Fruit fly (Drosophila melanogaster) whole organism, prepupa: ENCODE measurements around the gene CG1896.

Experiments used
- CG10631 ChIP-seq: fragments of 200-800 bp; sonication (Bioruptor generic); optimal IDR thresholded peaks from 2 replicates; lab custom pipeline; 2016; ENCODE audit warnings: missing biosample characterization, missing genetic modification characterization
- CG10669 ChIP-seq: fragments of 200-800 bp; sonication (Bioruptor generic); optimal IDR thresholded peaks from 3 replicates; lab custom pipeline; 2018; ENCODE audit warnings: missing biosample characterization, mild to moderate bottlenecking, missing genetic modification characterization, moderate library complexity
- CG11294 ChIP-seq: fragments of 200-800 bp; sonication (Bioruptor generic); IDR thresholded peaks from 2 replicates; pipeline ENCODE4 v1.3.6; 2022; ENCODE audit warnings: missing biosample characterization, missing genetic modification characterization
- CG11762 ChIP-seq: fragments of 200-800 bp; sonication (Bioruptor generic); optimal IDR thresholded peaks from 3 replicates; lab custom pipeline; 2016; ENCODE audit warnings: missing biosample characterization, missing genetic modification characterization; ENCODE audit not compliant: insufficient read depth
- CG15336 ChIP-seq: fragments of 200-800 bp; sonication (Bioruptor generic); IDR thresholded peaks from 2 replicates; pipeline ENCODE4 v1.3.6; 2022; ENCODE audit warnings: missing biosample characterization, missing genetic modification characterization
- CG16779 ChIP-seq: fragments of 200-800 bp; sonication (Bioruptor generic); optimal IDR thresholded peaks from 3 replicates; lab custom pipeline; 2017; ENCODE audit warnings: missing biosample characterization, mild to moderate bottlenecking, missing genetic modification characterization
- CG32006 ChIP-seq: fragments of 200-800 bp; sonication (Bioruptor generic); optimal IDR thresholded peaks from 3 replicates; lab custom pipeline; 2017; ENCODE audit warnings: missing biosample characterization, mild to moderate bottlenecking, missing genetic modification characterization
- CG34406 ChIP-seq: fragments of 200-800 bp; sonication (Bioruptor generic); optimal IDR thresholded peaks from 3 replicates; lab custom pipeline; 2016; ENCODE audit warnings: missing biosample characterization, missing genetic modification characterization
- CG3919 ChIP-seq: fragments of 200-800 bp; sonication (Bioruptor generic); optimal IDR thresholded peaks from 3 replicates; lab custom pipeline; 2016; ENCODE audit warnings: missing biosample characterization, missing genetic modification characterization
- CG4318 ChIP-seq: fragments of 200-800 bp; sonication (Bioruptor generic); optimal IDR thresholded peaks from 3 replicates; lab custom pipeline; 2017; ENCODE audit warnings: missing biosample characterization, mild to moderate bottlenecking, missing genetic modification characterization
- CG6163 ChIP-seq: fragments of 200-800 bp; sonication (Bioruptor generic); IDR thresholded peaks from 3 replicates; pipeline ENCODE4 v1.3.6; 2022; ENCODE audit warnings: missing biosample characterization, missing genetic modification characterization
- CG6276 ChIP-seq: fragments of 200-800 bp; sonication (Bioruptor generic); optimal IDR thresholded peaks from 2 replicates; lab custom pipeline; 2017; ENCODE audit warnings: missing biosample characterization, mild to moderate bottlenecking, missing genetic modification characterization
- CG6808 ChIP-seq: fragments of 200-800 bp; sonication (Bioruptor generic); optimal IDR thresholded peaks from 3 replicates; lab custom pipeline; 2017; ENCODE audit warnings: missing biosample characterization, missing genetic modification characterization, mild to moderate bottlenecking, moderate library complexity, missing genetic modification reagents
- CG6854 ChIP-seq: fragments of 200-800 bp; sonication (Bioruptor generic); optimal IDR thresholded peaks from 2 replicates; lab custom pipeline; 2017; ENCODE audit warnings: missing biosample characterization, mild to moderate bottlenecking, missing genetic modification characterization
- CG7368 ChIP-seq: fragments of 200-800 bp; sonication (Bioruptor generic); optimal IDR thresholded peaks from 3 replicates; lab custom pipeline; 2016; ENCODE audit warnings: missing biosample characterization, missing genetic modification characterization
- CG8119 ChIP-seq: fragments of 200-800 bp; sonication (Bioruptor generic); IDR thresholded peaks from 3 replicates; pipeline ENCODE4 v1.3.6; 2022; ENCODE audit warnings: missing biosample characterization, missing genetic modification characterization
- CG8632 ChIP-seq: fragments of 200-800 bp; sonication (Bioruptor generic); optimal IDR thresholded peaks from 3 replicates; lab custom pipeline; 2016; ENCODE audit warnings: missing biosample characterization, missing genetic modification characterization
- CG9139 ChIP-seq: fragments of 200-800 bp; sonication (Bioruptor generic); optimal IDR thresholded peaks from 3 replicates; lab custom pipeline; 2017; ENCODE audit warnings: missing biosample characterization, mild to moderate bottlenecking, missing genetic modification characterization
- Eip75B ChIP-seq: fragments of 200-800 bp; sonication (Bioruptor generic); optimal IDR thresholded peaks from 3 replicates; lab custom pipeline; 2016; ENCODE audit warnings: missing biosample characterization, missing genetic modification characterization
- Eip78C ChIP-seq: fragments of 200-800 bp; sonication (Bioruptor generic); peaks from one replicate; lab custom pipeline; 2016; ENCODE audit warnings: missing biosample characterization, missing genetic modification characterization
- Eip93F ChIP-seq: fragments of 200-800 bp; sonication (Bioruptor generic); optimal IDR thresholded peaks from 2 replicates; lab custom pipeline; 2016; ENCODE audit warnings: missing biosample characterization, mild to moderate bottlenecking, missing genetic modification characterization
- Ets21C ChIP-seq: fragments of 200-800 bp; sonication (Bioruptor generic); optimal IDR thresholded peaks from 3 replicates; lab custom pipeline; 2016; ENCODE audit warnings: missing biosample characterization, missing genetic modification characterization
- Ets96B ChIP-seq: fragments of 200-800 bp; optimal IDR thresholded peaks from 2 replicates; lab custom pipeline; 2019; ENCODE audit warnings: missing biosample characterization, mild to moderate bottlenecking, missing genetic modification characterization, moderate library complexity
- Hr38 ChIP-seq: sonication (Bioruptor generic); optimal IDR thresholded peaks from 2 replicates; lab custom pipeline; 2016; ENCODE audit warnings: missing biosample characterization, missing genetic modification characterization
- Hr4 ChIP-seq: fragments of 200-800 bp; sonication (Bioruptor generic); optimal IDR thresholded peaks from 3 replicates; lab custom pipeline; 2016; ENCODE audit warnings: missing biosample characterization, missing genetic modification characterization
- Lpt ChIP-seq: fragments of 200-800 bp; sonication (Bioruptor generic); optimal IDR thresholded peaks from 3 replicates; lab custom pipeline; 2016; ENCODE audit warnings: missing biosample characterization, missing genetic modification characterization
- Met ChIP-seq: fragments of 200-800 bp; sonication (Bioruptor generic); optimal IDR thresholded peaks from 3 replicates; lab custom pipeline; 2016; ENCODE audit warnings: missing biosample characterization, missing genetic modification characterization
- OdsH ChIP-seq: fragments of 200-800 bp; sonication (Bioruptor generic); optimal IDR thresholded peaks from 3 replicates; lab custom pipeline; 2016; ENCODE audit warnings: missing biosample characterization, missing genetic modification characterization
- Sox102F ChIP-seq: fragments of 200-800 bp; sonication (Bioruptor generic); optimal IDR thresholded peaks from 2 replicates; lab custom pipeline; 2016; ENCODE audit warnings: missing biosample characterization, mild to moderate bottlenecking, missing genetic modification characterization
- Sox14 ChIP-seq: fragments of 200-800 bp; sonication (Bioruptor generic); optimal IDR thresholded peaks from 3 replicates; lab custom pipeline; 2016; ENCODE audit warnings: missing biosample characterization, missing genetic modification characterization
- Sox15 ChIP-seq: fragments of 200-800 bp; sonication (Bioruptor generic); optimal IDR thresholded peaks from 3 replicates; lab custom pipeline; 2016; ENCODE audit warnings: missing biosample characterization, missing genetic modification characterization
- achi ChIP-seq: fragments of 200-800 bp; sonication (Bioruptor generic); optimal IDR thresholded peaks from 3 replicates; lab custom pipeline; 2016; ENCODE audit warnings: missing biosample characterization, missing genetic modification characterization
- acj6 ChIP-seq: fragments of 200-800 bp; sonication (Bioruptor generic); optimal IDR thresholded peaks from 3 replicates; lab custom pipeline; 2016; ENCODE audit warnings: missing biosample characterization, missing genetic modification characterization
- cyc ChIP-seq: fragments of 200-800 bp; sonication (Bioruptor generic); optimal IDR thresholded peaks from 3 replicates; lab custom pipeline; 2016; ENCODE audit warnings: missing biosample characterization, missing genetic modification characterization
- dsx ChIP-seq: fragments of 200-800 bp; optimal IDR thresholded peaks from 3 replicates; lab custom pipeline; 2019; ENCODE audit warnings: missing biosample characterization, mild to moderate bottlenecking, missing genetic modification characterization, moderate library complexity; ENCODE audit not compliant: poor library complexity, severe bottlenecking
- eg ChIP-seq: fragments of 200-800 bp; sonication (Bioruptor generic); IDR thresholded peaks from 3 replicates; pipeline ENCODE4 v1.3.6; 2022; ENCODE audit warnings: missing biosample characterization, missing genetic modification characterization
- esn ChIP-seq: fragments of 200-800 bp; sonication (Bioruptor generic); optimal IDR thresholded peaks from 2 replicates; lab custom pipeline; 2016; ENCODE audit warnings: missing biosample characterization, mild to moderate bottlenecking, missing genetic modification characterization, moderate library complexity
- fd59A ChIP-seq: fragments of 200-800 bp; sonication (Bioruptor generic); optimal IDR thresholded peaks from 2 replicates; lab custom pipeline; 2017; ENCODE audit warnings: missing biosample characterization, mild to moderate bottlenecking, missing genetic modification characterization, missing genetic modification reagents
- fd85E ChIP-seq: fragments of 200-800 bp; sonication (Bioruptor generic); optimal IDR thresholded peaks from 3 replicates; lab custom pipeline; 2016; ENCODE audit warnings: missing biosample characterization, missing genetic modification characterization
- fkh ChIP-seq: fragments of 200-800 bp; sonication (Bioruptor generic); optimal IDR thresholded peaks from 3 replicates; lab custom pipeline; 2017; ENCODE audit warnings: missing biosample characterization, mild to moderate bottlenecking, missing genetic modification characterization, moderate library complexity
- lz ChIP-seq: fragments of 200-800 bp; sonication (Bioruptor generic); optimal IDR thresholded peaks from 3 replicates; lab custom pipeline; 2016; ENCODE audit warnings: missing biosample characterization, missing genetic modification characterization
- net ChIP-seq: fragments of 200-800 bp; sonication (Bioruptor generic); optimal IDR thresholded peaks from 3 replicates; lab custom pipeline; 2016; ENCODE audit warnings: missing biosample characterization, missing genetic modification characterization
- spab ChIP-seq: fragments of 200-800 bp; sonication (Bioruptor generic); optimal IDR thresholded peaks from 2 replicates; lab custom pipeline; 2017; ENCODE audit warnings: missing biosample characterization, mild to moderate bottlenecking, missing genetic modification characterization, missing genetic modification reagents
- svp ChIP-seq: fragments of 200-800 bp; sonication (Bioruptor generic); peaks from one replicate; lab custom pipeline; 2016; ENCODE audit warnings: missing biosample characterization, missing genetic modification characterization
- topi ChIP-seq: fragments of 200-800 bp; sonication (Bioruptor generic); optimal IDR thresholded peaks from 3 replicates; lab custom pipeline; 2016; ENCODE audit warnings: missing biosample characterization, missing genetic modification characterization
- vri ChIP-seq: fragments of 200-800 bp; sonication (Bioruptor generic); optimal IDR thresholded peaks from 3 replicates; lab custom pipeline; 2016; ENCODE audit warnings: missing biosample characterization, mild to moderate bottlenecking, missing genetic modification characterization

The CG1896 gene

DNA sequence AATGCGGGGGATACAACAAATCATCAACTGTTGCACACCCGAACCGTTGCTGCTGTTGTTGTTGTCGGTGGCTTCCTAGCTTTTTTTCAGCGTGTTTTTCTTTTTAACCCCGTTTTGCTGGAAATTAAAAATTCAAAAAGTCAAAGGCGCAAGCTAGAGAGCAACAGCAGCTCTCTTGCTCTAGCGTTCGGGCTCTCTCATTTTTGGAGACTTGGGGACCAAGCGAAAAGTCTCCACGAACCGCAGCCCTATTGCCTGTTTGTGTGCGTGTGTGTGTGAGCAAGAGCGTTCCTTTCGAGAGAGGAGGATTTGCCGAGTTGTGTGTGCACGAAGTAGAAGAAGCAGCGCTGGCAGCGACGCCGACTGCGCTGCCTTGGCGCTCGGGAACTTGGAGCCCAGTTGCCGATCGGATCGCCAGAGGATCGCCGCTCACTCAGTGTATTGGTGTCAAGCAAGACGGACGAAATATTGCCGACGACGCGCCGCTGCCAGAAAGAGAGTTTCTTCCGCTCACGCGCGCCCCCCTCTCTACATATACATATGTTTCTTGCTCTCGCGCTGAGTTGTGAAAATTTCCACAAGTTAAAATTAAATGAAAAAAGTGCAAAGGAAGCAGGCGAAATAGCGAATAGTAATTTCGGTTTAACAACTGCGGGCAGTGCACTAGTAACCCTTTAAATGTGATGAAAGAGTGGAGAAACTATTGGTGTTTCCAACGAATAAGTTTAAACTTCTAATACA, 19.3 kb upstream of the CG1896 start:
- TF ChIP-seq net (GFP tag; lab: Kevin White, UChicago) (peak; percentile 57), CG10631 (GFP tag; lab: Kevin White, UChicago) (peak; percentile 8), Ets21C (GFP tag; lab: Kevin White, UChicago) (no peak), topi (GFP tag; lab: Kevin White, UChicago) (peak; percentile 6), esn (GFP tag; lab: Kevin White, UChicago) (peak; percentile 27), Eip75B (GFP tag; lab: Kevin White, UChicago) (peak; percentile 24), CG4318 (GFP tag; lab: Kevin White, UChicago) (no peak), achi (GFP tag; lab: Kevin White, UChicago) (no peak), CG10669 (no peak), CG3919 (GFP tag; lab: Kevin White, UChicago) (peak; percentile 42), CG6163 (GFP tag; lab: Robert Waterston, UW) (peak; percentile 61; the same call in 2 of the 3 replicates), cyc (GFP tag; lab: Kevin White, UChicago) (no peak), eg (GFP tag; lab: Robert Waterston, UW) (peak; percentile 41; the same call in 1 of the 3 replicates), OdsH (GFP tag; lab: Kevin White, UChicago) (peak; percentile 29), CG15336 (GFP tag; lab: Robert Waterston, UW) (peak; percentile 4; the same call in 1 of the 2 replicates), Hr38 (GFP tag; lab: Kevin White, UChicago) (no peak), Sox15 (GFP tag; lab: Kevin White, UChicago) (peak; percentile 21), CG9139 (peak; percentile 25), CG7368 (no peak), CG8119 (GFP tag; lab: Robert Waterston, UW) (peak; percentile 57; the same call in 2 of the 3 replicates), CG32006 (GFP tag; lab: Kevin White, UChicago) (no peak), CG6808 (GFP tag; lab: Kevin White, UChicago) (peak; percentile 40), CG6854 (GFP tag; lab: Kevin White, UChicago) (peak; percentile 64), fd59A (GFP tag; lab: Kevin White, UChicago) (peak; percentile 22), svp (peak; percentile 85), vri (peak; percentile 71), fd85E (GFP tag; lab: Kevin White, UChicago) (peak; percentile 30), Eip78C (GFP tag; lab: Kevin White, UChicago) (peak; percentile 76), Sox102F (peak; percentile 35), Met (no peak), acj6 (peak; percentile 19), Hr4 (GFP tag; lab: Kevin White, UChicago) (no peak), CG16779 (tag; lab: Kevin White, UChicago) (peak; percentile 48)

DNA sequence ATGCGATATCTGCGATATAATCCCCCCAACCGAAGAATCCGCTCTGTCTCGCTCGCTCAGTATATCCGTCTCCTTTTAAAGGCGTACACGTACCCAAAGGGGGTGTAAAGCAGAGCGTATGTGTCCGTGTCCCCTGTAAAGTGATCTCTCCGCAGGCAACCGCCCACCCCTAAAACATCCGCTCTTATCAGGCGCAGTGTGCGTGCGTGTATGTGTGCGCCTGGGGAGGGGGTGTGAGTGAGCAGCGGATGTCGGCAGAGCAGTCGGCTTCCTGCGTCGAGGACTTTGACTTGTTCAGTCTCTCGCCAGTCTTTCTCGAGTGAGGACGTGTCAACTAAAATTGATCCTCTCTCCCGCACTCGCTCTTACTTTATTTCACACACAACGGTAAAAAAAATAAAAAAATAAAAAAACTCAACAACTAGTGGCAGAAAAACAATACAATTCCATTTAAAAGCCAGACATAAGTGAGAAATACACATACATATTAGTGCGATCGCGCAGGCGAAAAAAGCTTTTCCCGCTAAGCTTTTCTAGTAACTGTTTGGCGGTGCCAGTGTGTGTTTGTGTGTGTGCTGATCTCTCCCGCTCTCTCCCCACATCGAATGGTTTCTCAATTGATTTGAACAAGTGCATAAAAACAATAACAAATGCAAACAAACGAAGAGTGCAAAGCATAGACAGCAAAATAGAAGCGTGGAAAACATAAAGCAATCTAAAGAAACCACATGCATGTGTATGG, 18.4 kb upstream of the CG1896 start:
- TF ChIP-seq net (GFP tag; lab: Kevin White, UChicago) = no peak
- peak; percentile 46 for TF ChIP-seq spab (GFP tag; lab: Kevin White, UChicago)
- no peak for TF ChIP-seq Lpt
- peak; percentile 79 for TF ChIP-seq CG6808 (GFP tag; lab: Kevin White, UChicago)
- TF ChIP-seq CG6163 (GFP tag; lab: Robert Waterston, UW) = peak; percentile 68; the same call in 2 of the 3 replicates
- TF ChIP-seq svp = peak; percentile 79
- peak; percentile 44 for TF ChIP-seq Eip78C (GFP tag; lab: Kevin White, UChicago)
- peak; percentile 45; the same call in 1 of the 3 replicates for TF ChIP-seq CG8119 (GFP tag; lab: Robert Waterston, UW)
- no peak for TF ChIP-seq fd85E (GFP tag; lab: Kevin White, UChicago)
- TF ChIP-seq Ets96B (tag; lab: Kevin White, UChicago) = no peak
- TF ChIP-seq lz (GFP tag; lab: Kevin White, UChicago) = peak; percentile 10
- TF ChIP-seq CG34406 (GFP tag; lab: Kevin White, UChicago) = no peak
- peak; percentile 37 for TF ChIP-seq dsx (GFP tag; lab: Kevin White, UChicago)
- peak; percentile 56 for TF ChIP-seq fkh
- TF ChIP-seq CG7368 = no peak
- no peak for TF ChIP-seq CG4318 (GFP tag; lab: Kevin White, UChicago)
- TF ChIP-seq CG6276 (GFP tag; lab: Kevin White, UChicago) = no peak
- TF ChIP-seq Eip93F (GFP tag; lab: Kevin White, UChicago) = no peak
- TF ChIP-seq fd59A (GFP tag; lab: Kevin White, UChicago) = peak; percentile 2
- TF ChIP-seq Met = no peak
- no peak for TF ChIP-seq CG8632 (GFP tag; lab: Kevin White, UChicago)
- peak; percentile 87 for TF ChIP-seq CG9139
- TF ChIP-seq CG11294 = no peak
- TF ChIP-seq Eip75B (GFP tag; lab: Kevin White, UChicago) = peak; percentile 9
- TF ChIP-seq Sox15 (GFP tag; lab: Kevin White, UChicago) = no peak
- peak; percentile 52 for TF ChIP-seq Sox14 (GFP tag; lab: Kevin White, UChicago)
- TF ChIP-seq CG11762 (GFP tag; lab: Kevin White, UChicago) = no peak
- TF ChIP-seq achi (GFP tag; lab: Kevin White, UChicago) = no peak
